Worm (Caenorhabditis elegans) whole organism, midembryonic: ENCODE data around the gene srh-298.

Experiments used
- klf-2 ChIP-seq: fragments of 200-800 bp; sonication (Bioruptor generic); conservative IDR thresholded peaks from 2 replicates; pipeline ENCODE4 v1.3.6; 2022; ENCODE audit warnings: missing genetic modification reagents, missing genetic modification characterization, missing compliant biosample characterization
- ztf-29 ChIP-seq: fragments of 200-800 bp; sonication (Bioruptor generic); IDR thresholded peaks from 2 replicates; pipeline ENCODE4 v1.3.6; 2022; ENCODE audit warnings: missing genetic modification reagents, missing genetic modification characterization, missing compliant biosample characterization

- no peak for TF ChIP-seq klf-2 (GFP tag; lab: Robert Waterston, UW)
- no peak for TF ChIP-seq ztf-29 (GFP tag; lab: Robert Waterston, UW)
Measured at ce11 chrV:17805323-17805722, 13.3 kb upstream of the srh-298 start, which contains the start of gene srh-291.
